Fruit fly (Drosophila melanogaster): ENCODE results near the gene CG8927.
A peak's percentile ranks its signal among the peaks of the same experiment; 100 is the strongest.

CG8927 gene

dm6 chr3R:16231385-16232307, 50.8 kb downstream of the CG8927 start (continued):
- TF ChIP-seq crc (GFP tag; optimal IDR thresholded peaks at IDR 0.05) = peak; percentile 49
- TF ChIP-seq CG3847 (GFP tag; IDR thresholded peaks at IDR 0.05) = no peak
- TF ChIP-seq Nf-YC (tag; optimal IDR thresholded peaks at IDR 0.05) = peak; percentile 53
- peak; percentile 67 for TF ChIP-seq CG9817 (tag; optimal IDR thresholded peaks at IDR 0.05)
- no peak for TF ChIP-seq Neu2 (GFP tag; optimal IDR thresholded peaks at IDR 0.05; ENCODE audit: borderline replicate concordance)
- TF ChIP-seq Vsx1 (GFP tag; optimal IDR thresholded peaks at IDR 0.05) = no peak
- peak; percentile 64 for TF ChIP-seq NC2β (GFP tag; optimal IDR thresholded peaks at IDR 0.05)
- no peak for TF ChIP-seq zen2 (GFP tag; IDR thresholded peaks at IDR 0.05; ENCODE audit: partially characterized antibody)
- peak; percentile 71 for TF ChIP-seq CG9609 (GFP tag; optimal IDR thresholded peaks at IDR 0.05)
- TF ChIP-seq gro (GFP tag; optimal IDR thresholded peaks at IDR 0.05) = no peak
- TF ChIP-seq bcd (GFP tag; optimal IDR thresholded peaks at IDR 0.05) = peak; percentile 81
- TF ChIP-seq CG10366 (GFP tag; IDR thresholded peaks at IDR 0.05) = no peak
- no peak for TF ChIP-seq CG17361 (GFP tag; IDR thresholded peaks at IDR 0.05)
- TF ChIP-seq bab2 (GFP tag; optimal IDR thresholded peaks at IDR 0.05) = peak; percentile 72
- peak; percentile 59 for TF ChIP-seq cato (GFP tag; optimal IDR thresholded peaks at IDR 0.05; ENCODE audit: borderline replicate concordance)
- no peak for TF ChIP-seq bowl (GFP tag; IDR thresholded peaks at IDR 0.05)
- no peak for TF ChIP-seq ken (GFP tag; IDR thresholded peaks at IDR 0.05)
- peak; percentile 71 for TF ChIP-seq pnt (GFP tag; optimal IDR thresholded peaks at IDR 0.05)
- TF ChIP-seq CG9727 (GFP tag; optimal IDR thresholded peaks at IDR 0.05) = peak; percentile 80
- peak; percentile 16 for TF ChIP-seq CG12071 (GFP tag; optimal IDR thresholded peaks at IDR 0.05)
- TF ChIP-seq CG5245 (GFP tag; optimal IDR thresholded peaks at IDR 0.05) = peak; percentile 64
- no peak for TF ChIP-seq ssp (GFP tag; IDR thresholded peaks at IDR 0.05)
- TF ChIP-seq crp (GFP tag; optimal IDR thresholded peaks at IDR 0.05) = peak in 1 of 2 experiments; percentile 17
- no peak for TF ChIP-seq gt (GFP tag; IDR thresholded peaks at IDR 0.05)
- TF ChIP-seq prd (optimal IDR thresholded peaks at IDR 0.05) = no peak
- TF ChIP-seq prd (GFP tag; IDR thresholded peaks at IDR 0.05) = no peak
- TF ChIP-seq crol (GFP tag; IDR thresholded peaks at IDR 0.05) = no peak
- peak; percentile 36 for TF ChIP-seq CG6254 (GFP tag; optimal IDR thresholded peaks at IDR 0.05)
- peak; percentile 32 for TF ChIP-seq CG8290 (GFP tag; optimal IDR thresholded peaks at IDR 0.05)
- peak in 1 of 2 experiments; percentile 27 for TF ChIP-seq CG8290 (tag; optimal IDR thresholded peaks at IDR 0.05)
- TF ChIP-seq Myb (GFP tag; optimal IDR thresholded peaks at IDR 0.05) = peak; percentile 50
- TF ChIP-seq CG10654 (GFP tag; optimal IDR thresholded peaks at IDR 0.05) = peak; percentile 61
- TF ChIP-seq CG7271 (tag; optimal IDR thresholded peaks at IDR 0.05) = no peak
- no peak for TF ChIP-seq CG17568 (GFP tag; optimal IDR thresholded peaks at IDR 0.05)
- no peak for TF ChIP-seq B-H1 (GFP tag; IDR thresholded peaks at IDR 0.05)
- TF ChIP-seq CG13287 (GFP tag; IDR thresholded peaks at IDR 0.05; ENCODE audit: partially characterized antibody) = no peak
- TF ChIP-seq CG8089 (GFP tag; optimal IDR thresholded peaks at IDR 0.05) = peak; percentile 57
- TF ChIP-seq Spps (tag; optimal IDR thresholded peaks at IDR 0.05) = peak; percentile 55
- TF ChIP-seq Atf-2 (GFP tag; optimal IDR thresholded peaks at IDR 0.05) = peak; percentile 74
- TF ChIP-seq HLH4C (GFP tag; IDR thresholded peaks at IDR 0.05; ENCODE audit: partially characterized antibody) = no peak
- no peak for TF ChIP-seq Doc2 (GFP tag; IDR thresholded peaks at IDR 0.05)
- TF ChIP-seq Med (GFP tag) = peak; percentile 93
- no peak for TF ChIP-seq unc-4 (GFP tag; IDR thresholded peaks at IDR 0.05; ENCODE audit: partially characterized antibody)
- 0 out of 2 replicates have a peak, but pooled peaks have one; percentile 17 for TF ChIP-seq onecut (GFP tag; IDR thresholded peaks at IDR 0.05)
- TF ChIP-seq CG11696 (GFP tag; IDR thresholded peaks at IDR 0.05) = no peak
- TF ChIP-seq nau (GFP tag; optimal IDR thresholded peaks at IDR 0.05) = peak; percentile 69
- TF ChIP-seq CG31441 (GFP tag; IDR thresholded peaks at IDR 0.05) = no peak
- peak; percentile 62 for TF ChIP-seq CG18476 (GFP tag; optimal IDR thresholded peaks at IDR 0.05)
- peak; percentile 50 for TF ChIP-seq CG3163 (GFP tag; optimal IDR thresholded peaks at IDR 0.05)
